Worm (Caenorhabditis elegans): ENCODE data around the gene R07E5.6.

The R07E5.6 gene

DNA sequence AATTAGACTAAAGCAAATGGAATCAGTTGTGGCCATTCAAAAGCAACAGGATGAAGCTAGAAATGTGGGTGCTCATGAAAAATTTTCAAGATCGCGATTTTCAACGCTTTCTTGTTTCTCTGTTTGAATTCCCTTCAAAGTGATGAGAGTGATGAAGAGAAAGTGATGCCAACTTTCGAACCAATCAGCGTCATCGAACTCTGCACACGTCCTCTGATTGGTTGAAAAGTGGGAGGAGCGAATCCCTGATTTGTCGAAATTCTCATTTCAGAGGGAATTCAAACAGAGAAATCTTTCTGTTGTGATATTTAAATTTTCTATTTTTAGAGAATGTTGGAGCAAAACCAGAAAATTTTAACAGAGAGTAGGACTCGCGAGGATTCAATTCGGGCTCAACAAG is 16.4 kb upstream of the R07E5.6 start:
- peak; percentile 76 for TF ChIP-seq nfya-1 (tag; optimal IDR thresholded peaks at IDR 0.05)
- no peak for TF ChIP-seq npax-4 (tag; optimal IDR thresholded peaks at IDR 0.05)

DNA sequence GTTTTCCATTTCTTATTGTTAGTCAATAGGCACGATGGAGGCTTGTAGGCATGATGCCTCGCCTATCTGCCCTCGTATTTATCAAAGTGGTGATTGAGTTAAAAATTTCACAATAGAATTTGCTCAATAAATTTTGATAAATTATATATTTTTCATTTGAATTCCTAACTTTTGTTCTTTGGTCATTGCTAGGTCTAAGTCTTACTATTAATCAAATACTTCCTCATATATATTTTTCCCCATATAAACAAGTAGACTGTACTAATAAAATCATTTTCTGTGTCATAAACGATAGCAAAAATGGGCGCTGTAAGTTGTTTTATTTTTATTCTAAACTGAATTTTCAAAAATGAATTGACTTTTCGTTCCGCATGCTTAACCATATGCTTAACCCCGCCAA is 14.1 kb upstream of the R07E5.6 start, which contains the start of gene pals-28:
Gene pals-28, plus strand, starts transcription at position 301 of the 400 bp plus-strand sequence.
- TF ChIP-seq ceh-22 (tag; optimal IDR thresholded peaks at IDR 0.05) = no peak

DNA sequence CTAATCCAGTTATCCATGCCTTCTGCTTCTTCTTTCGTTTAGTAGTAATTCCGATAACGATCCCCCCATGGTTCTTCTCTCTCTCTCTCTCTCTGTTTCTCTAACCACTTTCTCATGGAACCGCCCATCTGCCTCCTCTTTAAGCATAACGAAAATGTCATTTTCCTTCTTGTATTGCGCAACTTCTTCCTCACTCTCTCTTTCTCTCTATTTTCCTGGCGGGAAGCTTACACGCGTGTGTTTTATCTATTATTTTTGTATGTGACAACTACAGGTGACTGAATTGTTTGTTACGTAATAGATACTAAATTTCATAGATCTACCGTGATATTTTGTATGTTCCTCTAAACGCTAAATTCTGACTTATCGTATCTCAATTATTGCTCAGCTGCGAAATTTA is 8.1 kb upstream of the R07E5.6 start:
- TF ChIP-seq ama-1 (optimal IDR thresholded peaks at IDR 0.05) = no peak
- TF ChIP-seq C38D4.7 (GFP tag; optimal IDR thresholded peaks at IDR 0.05) = no peak
- no peak for TF ChIP-seq F13H6.1 (tag; optimal IDR thresholded peaks at IDR 0.05)
- TF ChIP-seq rnt-1 (tag; optimal IDR thresholded peaks at IDR 0.05) = no peak
- TF ChIP-seq ceh-14 (tag; optimal IDR thresholded peaks at IDR 0.05) = no peak
- no peak for TF ChIP-seq che-1 (tag; optimal IDR thresholded peaks at IDR 0.05)
- no peak for TF ChIP-seq ceh-34 (tag; optimal IDR thresholded peaks at IDR 0.05)
- TF ChIP-seq ceh-45 (GFP tag; IDR thresholded peaks at IDR 0.05) = no peak
- no peak for TF ChIP-seq unc-86 (tag; optimal IDR thresholded peaks at IDR 0.05)
- TF ChIP-seq sox-2 (GFP tag; IDR thresholded peaks at IDR 0.05) = no peak
- no peak for TF ChIP-seq ceh-24 (tag; optimal IDR thresholded peaks at IDR 0.05)
- TF ChIP-seq lim-6 (tag; optimal IDR thresholded peaks at IDR 0.05) = no peak

DNA sequence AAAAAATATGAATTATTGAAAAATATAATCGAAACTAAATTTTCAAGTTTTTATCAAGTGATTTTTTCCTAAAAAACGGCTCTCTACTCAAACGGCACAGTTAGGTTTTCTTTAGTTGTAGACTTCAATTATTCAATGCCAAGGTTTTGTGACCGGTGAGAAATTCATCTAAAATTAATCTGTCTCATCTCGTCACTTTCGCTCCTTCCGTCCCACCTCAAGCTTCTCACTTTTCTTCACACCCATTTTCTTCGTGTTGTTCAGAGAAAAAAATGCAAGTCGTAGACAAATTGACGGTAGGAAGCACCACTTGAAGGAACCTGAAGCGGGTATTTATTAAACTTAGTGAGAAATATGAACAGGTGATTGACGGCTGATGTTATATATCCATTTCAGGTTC is 7.2 kb upstream of the R07E5.6 start:
- TF ChIP-seq npax-4 (tag; optimal IDR thresholded peaks at IDR 0.05) (no peak), unc-3 (GFP tag; conservative IDR thresholded peaks at IDR 0.05) (no peak), unc-3 (tag; optimal IDR thresholded peaks at IDR 0.05) (no peak), pag-3 (tag; optimal IDR thresholded peaks at IDR 0.05; ENCODE audit: borderline replicate concordance) (no peak), ztf-16 (tag; optimal IDR thresholded peaks at IDR 0.05) (no peak), unc-42 (tag; optimal IDR thresholded peaks at IDR 0.05) (no peak)

DNA sequence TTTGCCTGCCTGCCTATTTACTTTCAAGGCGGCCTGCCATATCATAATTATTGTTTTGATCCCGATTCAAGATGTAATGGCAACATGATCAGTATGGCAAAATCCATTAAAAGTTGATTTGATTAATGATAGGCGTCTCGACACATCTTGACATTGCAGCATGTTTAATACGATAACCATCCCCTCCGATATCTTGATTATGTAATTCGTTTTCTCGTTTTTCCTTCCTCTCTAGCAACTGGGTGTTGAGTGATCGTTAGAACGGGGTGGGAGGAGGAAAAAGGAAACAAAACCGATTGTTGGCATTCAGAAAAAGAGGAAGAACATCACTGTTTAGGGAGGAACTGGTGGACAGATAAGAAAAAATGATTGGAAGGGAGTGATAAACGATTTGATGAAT is 6.6 kb upstream of the R07E5.6 start:
- TF ChIP-seq ceh-48 (tag; optimal IDR thresholded peaks at IDR 0.05) = no peak

DNA sequence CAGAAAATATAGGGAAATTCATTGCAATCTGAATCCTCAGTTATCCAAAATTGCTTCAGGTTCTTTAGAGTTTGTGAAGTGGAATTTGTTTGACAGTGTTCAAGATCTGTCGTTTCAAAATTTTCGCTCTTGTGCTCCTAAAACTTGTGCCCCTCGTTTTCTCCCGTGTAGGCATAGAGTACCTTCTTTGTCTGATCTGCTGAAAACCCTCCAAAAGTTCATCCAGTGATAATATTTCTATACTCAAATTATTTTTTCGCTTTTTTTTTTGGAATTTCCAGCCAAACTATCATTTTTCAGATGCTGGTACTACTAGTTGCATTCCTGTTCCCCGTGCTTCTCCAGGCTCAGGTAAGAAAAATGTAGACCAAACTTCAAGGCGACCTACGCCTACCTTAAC is 4.1 kb upstream of the R07E5.6 start, which contains the start of gene R07E5.4:
Gene R07E5.4, plus strand, starts transcription at position 301 of the 400 bp plus-strand sequence.
- TF ChIP-seq npax-4 (tag; optimal IDR thresholded peaks at IDR 0.05) (no peak), Y22D7AL.16 (tag; optimal IDR thresholded peaks at IDR 0.05) (no peak), ets-4 (tag; optimal IDR thresholded peaks at IDR 0.05) (no peak), sdc-2 (tag; optimal IDR thresholded peaks at IDR 0.05) (no peak), syd-9 (tag; optimal IDR thresholded peaks at IDR 0.05) (no peak), pros-1 (tag; optimal IDR thresholded peaks at IDR 0.05) (no peak), ceh-34 (tag; optimal IDR thresholded peaks at IDR 0.05) (no peak), hlh-15 (tag; optimal IDR thresholded peaks at IDR 0.05) (no peak), K02D7.2 (tag; optimal IDR thresholded peaks at IDR 0.05) (no peak), pha-4 (tag; optimal IDR thresholded peaks at IDR 0.05) (no peak), ceh-2 (tag; optimal IDR thresholded peaks at IDR 0.05) (no peak), che-1 (tag; optimal IDR thresholded peaks at IDR 0.05) (no peak), fax-1 (tag; optimal IDR thresholded peaks at IDR 0.05) (no peak), madf-2 (tag; optimal IDR thresholded peaks at IDR 0.05) (no peak), ceh-9 (tag; optimal IDR thresholded peaks at IDR 0.05) (no peak), dmd-4 (tag; optimal IDR thresholded peaks at IDR 0.05; ENCODE audit: borderline replicate concordance) (no peak)
